Worm (Caenorhabditis elegans): ENCODE results near the gene cisd-3.1.

DNA sequence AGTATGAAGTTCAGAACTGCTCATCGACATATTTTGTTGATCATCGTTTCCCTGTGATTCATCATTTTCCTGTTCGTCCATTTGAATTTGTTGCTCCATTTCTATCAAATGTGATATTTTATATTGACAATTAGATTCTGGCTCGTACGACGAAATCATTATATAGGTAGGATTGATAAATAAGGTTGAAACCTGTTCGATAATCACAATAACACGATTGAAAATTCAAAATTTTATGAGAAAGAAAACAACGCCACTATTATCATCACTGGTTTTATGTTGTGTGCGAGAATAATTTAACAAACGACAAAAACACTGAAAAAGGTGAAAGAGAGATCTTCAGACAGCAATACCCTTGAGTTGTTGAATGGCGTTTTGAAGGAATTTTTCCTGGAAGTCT, 51.6 kb downstream of the cisd-3.1 start, which contains the start of gene apc-11:
- no peak for TF ChIP-seq alr-1 (tag; optimal IDR thresholded peaks at IDR 0.05; ENCODE audit: borderline replicate concordance)
- TF ChIP-seq rnt-1 (tag; optimal IDR thresholded peaks at IDR 0.05), result no peak
- TF ChIP-seq unc-62 (GFP tag; optimal IDR thresholded peaks at IDR 0.05), result no peak
- TF ChIP-seq lin-35 (GFP tag; optimal IDR thresholded peaks at IDR 0.05), result no peak
- TF ChIP-seq egl-27 (tag; optimal IDR thresholded peaks at IDR 0.05), result no peak
- TF ChIP-seq pag-3 (tag; optimal IDR thresholded peaks at IDR 0.05; ENCODE audit: borderline replicate concordance, insufficient read depth), result no peak

Measured in whole organism, L1 larva.